Fruit fly (Drosophila melanogaster) S2 (cell line): ENCODE results near the gene CG43390.

Source experiments
- CG8478 ChIP-seq: fragments of >200 bp; optimal IDR thresholded peaks from 2 replicates; lab custom pipeline; 2018
- CTCF ChIP-seq, 2 experiments: fragments of >200 bp; optimal IDR thresholded peaks; 2 replicates each; lab custom pipeline; 2018

dm6 chr3L:11556637-11557036, 23.1 kb downstream of the CG43390 start:
- TF ChIP-seq CG8478 (lab: Kevin White, UChicago) (no peak), CTCF (optimal IDR thresholded peaks at IDR 0.05; lab: Kevin White, UChicago) (no peak)
